Worm (Caenorhabditis elegans) whole organism, L2 larva: ENCODE measurements around the gene ZK105.8.

Experiments used
- ama-1 ChIP-seq: fragments of 150-350 bp; optimal IDR thresholded peaks from 2 replicates; lab custom pipeline; 2018; ENCODE audit warnings: inconsistent platforms
- egl-27 ChIP-seq: sonication (generic microtip); optimal IDR thresholded peaks from 3 replicates; lab custom pipeline; 2017; ENCODE audit warnings: missing biosample characterization, missing genetic modification reagents, missing genetic modification characterization
- elt-3 ChIP-seq: sonication (generic microtip); optimal IDR thresholded peaks from 2 replicates; lab custom pipeline; 2017; ENCODE audit warnings: missing biosample characterization, missing genetic modification characterization
- lin-13 ChIP-seq: fragments of 150-350 bp; optimal IDR thresholded peaks from 2 replicates; lab custom pipeline; 2014; ENCODE audit warnings: missing biosample characterization, missing genetic modification reagents, missing genetic modification characterization
- lsy-2 ChIP-seq, 2 experiments: fragments of 150-350 bp in 1 of 2; sonication (generic microtip) in 1 of 2; optimal IDR thresholded peaks; 2 replicates each; lab custom pipeline; 2014 to 2017; ENCODE audit warnings: missing biosample characterization in 2 of 2, missing genetic modification characterization in 2 of 2
- nhr-10 ChIP-seq: sonication (generic microtip); optimal IDR thresholded peaks from 2 replicates; lab custom pipeline; 2017; ENCODE audit warnings: missing biosample characterization, missing genetic modification characterization
- nhr-129 ChIP-seq: fragments of 150-350 bp; optimal IDR thresholded peaks from 2 replicates; lab custom pipeline; 2014; ENCODE audit warnings: missing biosample characterization, missing genetic modification characterization
- skn-1 ChIP-seq: sonication (generic microtip); optimal IDR thresholded peaks from 2 replicates; lab custom pipeline; 2017; ENCODE audit warnings: missing biosample characterization, missing genetic modification characterization
- sma-3 ChIP-seq: sonication (generic microtip); optimal IDR thresholded peaks from 2 replicates; lab custom pipeline; 2016; ENCODE audit warnings: missing genetic modification reagents, missing genetic modification characterization, missing compliant biosample characterization
- unc-62 ChIP-seq: fragments of 150-350 bp; optimal IDR thresholded peaks from 2 replicates; lab custom pipeline; 2014; ENCODE audit warnings: missing biosample characterization, missing genetic modification reagents, missing genetic modification characterization
- zag-1 ChIP-seq: fragments of 150-350 bp; optimal IDR thresholded peaks from 2 replicates; lab custom pipeline; 2014; ENCODE audit warnings: missing biosample characterization, missing genetic modification characterization
- ztf-11 ChIP-seq: sonication (generic microtip); optimal IDR thresholded peaks from 2 replicates; lab custom pipeline; 2017; ENCODE audit warnings: missing biosample characterization, missing genetic modification characterization

DNA sequence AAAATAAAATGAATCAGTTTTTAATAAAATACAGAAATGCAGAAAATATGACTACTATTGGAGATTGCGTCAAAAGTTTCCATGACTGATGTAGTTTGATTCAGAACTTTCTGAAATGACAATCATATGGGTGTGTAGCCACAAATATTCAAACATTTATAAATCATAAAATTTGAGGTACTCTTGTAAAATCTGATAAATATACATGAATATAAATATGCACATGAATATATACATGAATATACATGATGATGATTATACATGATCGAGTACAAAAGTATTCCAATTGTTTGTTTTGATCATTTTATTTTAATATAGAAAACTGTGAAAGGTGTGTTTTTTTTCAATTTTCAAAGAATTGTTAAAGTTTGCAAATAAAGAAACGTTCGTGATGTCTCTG is 30.3 kb downstream of the ZK105.8 start, which contains the start of gene T05B11.4:
- TF ChIP-seq ztf-11 (tag; lab: Kevin White, UChicago) (no peak), nhr-10 (tag; lab: Kevin White, UChicago) (no peak), egl-27 (tag; lab: Kevin White, UChicago) (no peak), zag-1 (tag; lab: Kevin White, UChicago) (no peak), ama-1 (lab: Kevin White, UChicago) (no peak), skn-1 (no peak), elt-3 (no peak), lin-13 (GFP tag; lab: Kevin White, UChicago) (no peak), nhr-129 (no peak), sma-3 (GFP tag; lab: Kevin White, UChicago) (no peak), unc-62 (no peak), lsy-2 (tag; optimal IDR thresholded peaks at IDR 0.05; lab: Kevin White, UChicago) (no peak)
